Worm (Caenorhabditis elegans): ENCODE results near the gene F53A3.7.
A peak's percentile ranks its signal among the peaks of the same experiment; 100 is the strongest.

The F53A3.7 gene

DNA sequence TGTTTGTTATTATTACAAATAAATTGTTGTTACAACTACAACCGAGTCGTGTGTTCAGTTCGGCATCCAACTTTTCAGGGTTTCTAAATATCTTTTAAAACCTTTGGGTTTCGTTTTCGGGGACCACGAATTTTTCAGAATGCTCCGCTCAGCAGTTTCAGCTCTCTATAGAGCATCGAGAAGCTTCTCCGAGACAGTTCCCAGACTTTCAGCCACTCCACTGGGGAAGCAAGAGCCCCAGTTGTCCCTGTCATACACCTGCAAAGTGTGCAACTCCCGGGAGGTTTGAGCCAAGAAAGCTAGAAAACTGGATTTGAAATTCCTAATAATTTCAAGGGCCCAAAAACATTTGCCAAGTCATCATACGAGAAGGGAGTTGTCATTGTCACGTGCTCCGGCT lies at the start of gene F53A3.7:
F53A3.7 (plus strand) TSS at position 139 of the 400 bp plus-strand sequence.
- TF ChIP-seq scrt-1 (GFP tag; IDR thresholded peaks at IDR 0.05) (no peak), ama-1 (optimal IDR thresholded peaks at IDR 0.05) (peak; percentile 75)

DNA sequence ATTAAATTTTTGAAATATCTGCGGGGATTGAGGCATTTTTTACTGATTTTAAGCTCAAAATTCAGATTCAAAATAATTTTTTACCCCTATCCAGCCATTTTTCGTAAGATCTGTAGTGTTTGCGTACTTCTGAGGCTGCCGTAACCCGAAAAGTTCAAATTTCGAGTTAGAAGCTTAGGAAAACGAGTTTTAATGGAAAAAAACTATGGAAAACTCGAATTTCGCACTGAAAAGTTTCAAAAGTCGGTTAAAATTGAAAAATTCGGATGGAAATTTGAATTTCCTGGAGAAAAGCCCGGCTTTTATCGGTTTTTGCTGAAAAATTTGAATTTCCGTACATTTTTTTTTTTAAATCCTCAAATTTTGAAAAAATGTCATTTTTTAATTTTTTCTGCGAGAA lies 47.4 kb upstream of the F53A3.7 start:
- TF ChIP-seq ama-1 (optimal IDR thresholded peaks at IDR 0.05), result no peak

DNA sequence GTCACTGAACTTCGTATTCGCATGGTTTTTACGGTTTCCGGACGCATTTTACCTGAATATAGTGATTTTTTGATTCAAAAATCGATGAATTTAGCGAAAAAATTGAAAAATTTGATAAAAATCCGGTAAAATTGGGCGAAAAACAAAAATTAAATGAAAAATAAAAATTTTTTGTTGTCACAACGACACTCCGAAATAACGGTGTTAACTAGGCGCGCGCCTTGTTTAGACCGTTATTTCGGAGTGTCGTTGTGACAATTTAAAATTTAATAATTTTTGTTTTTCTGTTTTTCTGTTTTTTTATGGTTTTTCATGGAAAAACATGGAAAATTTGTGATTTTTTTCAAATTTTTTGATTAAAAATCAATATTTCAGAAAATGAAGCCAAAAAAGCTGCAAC lies 45.7 kb upstream of the F53A3.7 start, which contains the start of the genes B0524.6 and pqn-41:
B0524.6 (minus strand) TSS at position 52 of the 400 bp plus-strand sequence.
pqn-41 (plus strand) TSS at position 370 of the 400 bp plus-strand sequence.
- TF ChIP-seq scrt-1 (GFP tag; IDR thresholded peaks at IDR 0.05) (no peak), flt-1 (GFP tag; IDR thresholded peaks at IDR 0.05) (no peak), aly-1 (tag; optimal IDR thresholded peaks at IDR 0.05) (no peak), ama-1 (optimal IDR thresholded peaks at IDR 0.05) (no peak), hmg-4 (GFP tag; optimal IDR thresholded peaks at IDR 0.05) (no peak), F13C5.2 (tag; optimal IDR thresholded peaks at IDR 0.05) (no peak), B0310.2 (tag; optimal IDR thresholded peaks at IDR 0.05) (no peak), hnd-1 (tag; optimal IDR thresholded peaks at IDR 0.05) (no peak)

DNA sequence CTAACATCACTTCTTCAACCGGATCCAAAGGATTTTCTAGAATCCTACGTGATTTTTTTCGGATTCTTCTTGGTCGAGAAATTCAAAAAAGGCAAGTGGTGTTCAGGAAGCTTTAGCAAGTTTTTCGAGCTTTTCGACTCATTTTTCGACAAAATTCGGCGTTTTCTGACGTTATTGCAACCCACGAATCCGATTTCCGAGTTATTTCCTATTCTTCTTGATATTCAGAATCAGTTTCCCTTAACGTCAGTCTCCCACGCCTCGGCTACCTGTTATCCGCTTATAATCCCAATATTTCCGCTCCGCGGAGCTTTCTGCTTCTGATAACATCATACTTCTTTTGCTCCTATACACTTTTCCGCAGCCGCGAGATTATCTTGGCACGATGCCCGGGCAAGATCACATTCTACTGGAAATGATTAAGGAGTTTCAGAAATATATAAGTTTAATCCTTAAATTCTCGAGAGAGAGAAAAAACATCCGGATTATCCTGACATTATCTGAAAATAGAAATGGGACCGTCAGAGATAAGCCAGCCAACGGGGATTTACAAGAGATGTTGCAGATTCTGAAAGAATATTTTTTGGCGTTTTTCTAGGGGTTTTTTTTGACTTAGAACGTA lies 32.9 kb upstream of the F53A3.7 start:
- TF ChIP-seq F13C5.2 (tag; optimal IDR thresholded peaks at IDR 0.05) (no peak), ceh-36 (tag; optimal IDR thresholded peaks at IDR 0.05) (peak; percentile 29)

DNA sequence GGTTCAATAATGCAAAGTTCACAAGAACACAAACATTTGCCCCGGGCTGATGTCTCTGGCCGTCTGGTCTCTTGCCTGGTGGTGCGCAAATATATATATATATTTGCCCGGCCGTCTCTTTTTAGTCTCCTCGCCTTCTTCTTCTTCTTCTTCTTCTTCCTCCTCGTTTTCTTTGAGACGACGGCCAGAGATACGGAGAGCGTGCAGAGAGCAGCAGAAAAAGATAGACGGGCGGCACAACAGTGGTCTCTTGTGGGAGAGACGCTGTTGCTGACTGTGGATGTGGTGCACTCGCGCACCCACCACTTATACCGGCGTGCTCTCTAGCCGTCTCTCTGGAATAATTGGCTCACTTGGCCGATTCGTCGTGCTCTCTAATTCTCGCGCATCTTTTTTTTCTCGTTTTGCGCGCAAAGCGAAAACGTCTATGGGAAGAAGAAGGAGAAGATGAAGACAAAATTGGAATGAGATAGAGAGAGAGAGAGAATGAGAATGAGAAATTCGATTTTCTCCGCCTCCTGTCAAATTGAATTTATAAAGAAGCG lies 30.1 kb upstream of the F53A3.7 start:
- TF ChIP-seq B0310.2 (tag; optimal IDR thresholded peaks at IDR 0.05) (no peak), tbx-11 (GFP tag; IDR thresholded peaks at IDR 0.05) (0 out of 2 replicates have a peak, but pooled peaks have one; percentile 22), ets-7 (tag; optimal IDR thresholded peaks at IDR 0.05) (peak; percentile 45), F13C5.2 (tag; optimal IDR thresholded peaks at IDR 0.05) (peak; percentile 63), flt-1 (GFP tag; IDR thresholded peaks at IDR 0.05) (no peak), hmbx-1 (tag; optimal IDR thresholded peaks at IDR 0.05) (no peak), scrt-1 (GFP tag; IDR thresholded peaks at IDR 0.05) (0 out of 2 replicates have a peak, but pooled peaks have one; percentile 17), hnd-1 (tag; optimal IDR thresholded peaks at IDR 0.05) (no peak), ceh-36 (tag; optimal IDR thresholded peaks at IDR 0.05) (peak; percentile 50), hmg-4 (GFP tag; optimal IDR thresholded peaks at IDR 0.05) (peak; percentile 82), pes-1 (GFP tag; IDR thresholded peaks at IDR 0.05) (peak; percentile 49; the same call in 1 of the 2 replicates), aly-1 (tag; optimal IDR thresholded peaks at IDR 0.05) (peak; percentile 26)

DNA sequence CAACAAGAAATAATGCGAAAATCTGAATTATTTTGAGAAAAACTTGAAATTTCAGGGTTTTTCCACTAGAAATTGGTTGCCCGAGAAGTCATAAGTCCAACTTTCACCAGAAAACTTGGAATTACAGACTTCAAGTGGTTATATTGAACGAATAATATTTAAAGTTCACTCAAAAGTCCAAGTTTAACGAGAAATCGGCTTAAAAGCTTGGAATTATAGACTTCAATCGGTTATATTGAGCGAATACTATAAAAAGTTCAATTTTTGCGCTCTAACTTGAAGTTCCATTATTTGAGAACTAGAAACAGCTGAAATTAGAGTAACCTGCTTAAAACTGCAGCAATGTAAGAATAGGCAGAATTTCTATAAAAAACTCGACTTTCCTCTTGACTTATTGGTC lies 29.2 kb upstream of the F53A3.7 start:
- no peak for TF ChIP-seq ets-7 (tag; optimal IDR thresholded peaks at IDR 0.05)
- no peak for TF ChIP-seq hmbx-1 (tag; optimal IDR thresholded peaks at IDR 0.05)
- TF ChIP-seq tbx-37 (GFP tag; conservative IDR thresholded peaks at IDR 0.05), result no peak
- no peak for TF ChIP-seq tra-4 (tag; optimal IDR thresholded peaks at IDR 0.05)
- TF ChIP-seq F13C5.2 (tag; optimal IDR thresholded peaks at IDR 0.05), result no peak

DNA sequence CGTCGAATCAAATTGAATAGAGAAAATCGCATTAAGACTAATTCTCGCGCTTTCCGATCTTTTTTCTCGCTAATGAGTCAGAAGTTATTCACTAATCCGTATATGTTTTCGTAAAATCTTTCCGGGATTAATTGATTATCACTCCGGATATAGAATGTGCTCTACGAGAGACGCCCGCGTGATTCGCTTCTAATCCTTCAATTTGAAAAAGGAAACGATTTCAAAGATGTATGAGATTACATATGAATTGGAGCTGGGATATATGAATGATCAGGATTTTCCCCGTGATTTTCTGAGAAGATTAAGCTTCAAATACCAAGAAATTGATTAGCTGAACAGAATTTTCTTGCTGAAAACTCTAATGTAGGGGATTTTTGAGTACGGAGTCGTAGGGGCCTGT lies 28.8 kb upstream of the F53A3.7 start:
- TF ChIP-seq ceh-36 (tag; optimal IDR thresholded peaks at IDR 0.05) (peak; percentile 53), hmbx-1 (tag; optimal IDR thresholded peaks at IDR 0.05) (no peak), tbx-37 (GFP tag; conservative IDR thresholded peaks at IDR 0.05) (no peak), tbx-11 (GFP tag; IDR thresholded peaks at IDR 0.05) (no peak)

DNA sequence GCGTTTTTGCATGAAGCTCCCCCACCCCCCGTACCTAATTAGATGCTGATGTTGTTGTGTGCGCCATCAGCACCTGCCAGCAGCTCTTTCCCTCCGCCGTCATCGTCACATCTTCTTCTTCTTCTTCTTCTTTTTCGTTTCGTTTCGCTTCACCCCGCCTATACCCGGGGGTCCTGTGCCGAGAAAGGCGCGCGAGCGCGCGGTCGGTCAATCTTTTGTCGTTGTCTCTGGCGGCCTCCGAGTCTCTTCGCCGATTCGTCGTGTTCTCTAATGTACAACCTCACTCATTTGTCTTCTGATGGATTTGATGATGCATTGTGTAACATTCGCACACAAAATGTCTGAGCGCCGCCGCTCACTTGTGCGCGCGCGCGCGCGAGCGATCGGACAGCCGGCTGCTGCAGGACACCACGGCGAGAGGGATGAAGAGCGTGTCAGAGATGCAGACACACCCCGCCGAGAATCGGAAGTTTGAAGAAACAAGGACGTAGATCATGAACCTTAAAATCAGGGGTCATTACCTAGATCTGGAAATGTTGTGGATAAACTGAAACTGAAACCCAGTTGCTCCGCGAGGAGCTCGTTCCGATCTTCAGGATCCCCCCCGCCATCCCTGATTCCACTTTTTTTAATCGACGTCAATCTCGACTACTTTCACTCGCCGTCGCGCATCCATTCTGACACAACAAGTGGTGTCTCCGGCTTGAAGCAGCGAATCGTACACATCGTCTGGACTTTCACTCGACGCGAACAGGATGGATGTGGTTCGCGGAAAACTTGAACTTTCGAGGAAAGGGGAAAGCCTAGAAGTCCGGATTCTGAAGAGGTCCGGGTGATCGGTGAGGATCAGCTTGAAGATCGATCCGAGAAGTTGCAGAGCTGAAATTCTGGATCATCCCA lies 27.7 kb upstream of the F53A3.7 start:
- TF ChIP-seq flt-1 (GFP tag; IDR thresholded peaks at IDR 0.05) (0 out of 2 replicates have a peak, but pooled peaks have one; percentile 4), pes-1 (GFP tag; IDR thresholded peaks at IDR 0.05) (peak; percentile 44; the same call in 1 of the 2 replicates), aly-1 (tag; optimal IDR thresholded peaks at IDR 0.05) (peak; percentile 43), ets-7 (tag; optimal IDR thresholded peaks at IDR 0.05) (no peak), hmg-4 (GFP tag; optimal IDR thresholded peaks at IDR 0.05) (peak; percentile 29), F13C5.2 (tag; optimal IDR thresholded peaks at IDR 0.05) (peak; percentile 47), tbx-37 (GFP tag; conservative IDR thresholded peaks at IDR 0.05) (no peak)

DNA sequence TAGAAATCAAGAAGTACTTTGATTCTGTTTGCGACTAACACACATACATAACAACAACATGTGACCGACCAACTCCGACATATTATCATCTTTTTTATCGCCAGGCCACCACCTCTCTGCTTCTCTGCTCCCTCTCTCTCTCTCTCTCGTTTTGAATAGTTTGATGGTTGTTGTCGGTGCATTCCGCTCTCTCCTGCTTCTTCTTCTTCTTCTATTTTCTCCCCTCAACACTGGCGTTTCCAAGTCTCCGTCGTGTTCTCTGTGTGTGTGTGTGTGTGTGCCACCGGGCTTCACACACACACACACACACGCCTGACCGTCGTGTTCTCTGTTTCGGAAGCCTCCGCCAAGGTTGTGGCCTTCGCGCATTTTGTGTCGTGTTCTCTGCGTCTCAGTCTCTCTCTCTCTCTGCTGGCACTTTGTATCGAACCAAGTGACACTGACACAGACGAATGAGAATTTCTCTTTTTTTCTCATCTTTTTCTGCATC lies 26.2 kb upstream of the F53A3.7 start:
- TF ChIP-seq pes-1 (GFP tag; IDR thresholded peaks at IDR 0.05) (peak; percentile 67; the same call in 1 of the 2 replicates), tbx-37 (GFP tag; conservative IDR thresholded peaks at IDR 0.05) (peak; percentile 17; the same call in 1 of the 2 replicates), tra-4 (tag; optimal IDR thresholded peaks at IDR 0.05) (no peak), hmbx-1 (tag; optimal IDR thresholded peaks at IDR 0.05) (no peak), hmg-4 (GFP tag; optimal IDR thresholded peaks at IDR 0.05) (peak; percentile 7)

All from whole organism, early embryonic.